Worm (Caenorhabditis elegans) whole organism, L1 larva: ENCODE data around the gene ZK105.12.
A peak's percentile ranks its signal among the peaks of the same experiment; 100 is the strongest.

Experiments
- C16A3.4 ChIP-seq: fragments of 150-350 bp; optimal IDR thresholded peaks from 2 replicates; lab custom pipeline; 2014; ENCODE audit warnings: missing biosample characterization, missing genetic modification characterization
- Y116A8C.19 ChIP-seq: sonication (generic microtip); optimal IDR thresholded peaks from 2 replicates; lab custom pipeline; 2016; ENCODE audit warnings: missing compliant biosample characterization, missing genetic modification characterization, borderline replicate concordance
- aha-1 ChIP-seq: fragments of 150-350 bp; optimal IDR thresholded peaks from 2 replicates; lab custom pipeline; 2014; ENCODE audit warnings: missing biosample characterization, missing genetic modification characterization
- alr-1 ChIP-seq: fragments of 200-800 bp; sonication (Bioruptor generic); optimal IDR thresholded peaks from 2 replicates; lab custom pipeline; 2018; ENCODE audit warnings: borderline replicate concordance, mild to moderate bottlenecking, missing genetic modification characterization, missing compliant biosample characterization
- blmp-1 ChIP-seq: fragments of 150-350 bp; optimal IDR thresholded peaks from 2 replicates; lab custom pipeline; 2014; ENCODE audit warnings: missing biosample characterization, missing genetic modification characterization
- ceh-63 ChIP-seq: fragments of 200-800 bp; sonication (Bioruptor generic); optimal IDR thresholded peaks from 2 replicates; lab custom pipeline; 2018; ENCODE audit warnings: mild to moderate bottlenecking, missing genetic modification characterization, missing compliant biosample characterization
- ceh-8 ChIP-seq: fragments of 200-800 bp; sonication (Bioruptor generic); optimal IDR thresholded peaks from 2 replicates; lab custom pipeline; 2018; ENCODE audit warnings: mild to moderate bottlenecking, missing genetic modification characterization, moderate library complexity, missing compliant biosample characterization
- ces-1 ChIP-seq: fragments of 150-350 bp; optimal IDR thresholded peaks from 2 replicates; lab custom pipeline; 2014; ENCODE audit warnings: missing biosample characterization, missing genetic modification reagents, missing genetic modification characterization
- dpl-1 ChIP-seq, 3 experiments: fragments of 150-350 bp in 2 of 3; sonication (generic microtip) in 1 of 3; optimal IDR thresholded peaks; 2 replicates each; lab custom pipeline; 2014 to 2017; ENCODE audit warnings: missing biosample characterization in 3 of 3, missing genetic modification characterization in 3 of 3, missing genetic modification reagents in 3 of 3
- dsc-1 ChIP-seq: sonication (generic microtip); optimal IDR thresholded peaks from 2 replicates; lab custom pipeline; 2016; ENCODE audit warnings: mild to moderate bottlenecking, missing genetic modification characterization, missing compliant biosample characterization
- efl-1 ChIP-seq, 4 experiments: fragments of 150-350 bp; optimal IDR thresholded peaks in 3 of 4; peaks in 1 of 4; 1 replicate in 1 of 4; 2 replicates in 3 of 4; lab custom pipeline; 2014; ENCODE audit warnings: missing biosample characterization in 2 of 4, missing genetic modification characterization in 2 of 4, missing genetic modification reagents in 2 of 4
- efl-3 ChIP-seq: fragments of 200-800 bp; sonication (Bioruptor generic); optimal IDR thresholded peaks from 2 replicates; lab custom pipeline; 2018; ENCODE audit warnings: mild to moderate bottlenecking, missing genetic modification characterization, missing compliant biosample characterization
- egl-13 ChIP-seq: sonication (generic microtip); optimal IDR thresholded peaks from 2 replicates; lab custom pipeline; 2016; ENCODE audit warnings: missing genotype, missing genetic modification reagents, missing genetic modification characterization, missing compliant biosample characterization
- elt-3 ChIP-seq, 6 experiments: fragments of 150-350 bp in 1 of 6; sonication (generic microtip); optimal IDR thresholded peaks; 2 replicates each; lab custom pipeline; 2017 to 2018; ENCODE audit warnings: missing biosample characterization in 6 of 6, missing genetic modification characterization in 6 of 6, inconsistent platforms in 1 of 6
- ets-5 ChIP-seq: fragments of 200-800 bp; sonication (Bioruptor generic); IDR thresholded peaks from 2 replicates; pipeline ENCODE4 v1.3.6; 2022; ENCODE audit warnings: missing genetic modification characterization, missing compliant biosample characterization
- fkh-10 ChIP-seq: sonication (generic microtip); optimal IDR thresholded peaks from 2 replicates; lab custom pipeline; 2017; ENCODE audit warnings: missing biosample characterization, missing genetic modification reagents, missing genetic modification characterization
- fkh-8 ChIP-seq: sonication (generic microtip); optimal IDR thresholded peaks from 2 replicates; lab custom pipeline; 2016; ENCODE audit warnings: mild to moderate bottlenecking, missing genetic modification characterization, missing compliant biosample characterization
- grh-1 ChIP-seq: fragments of 200-800 bp; sonication (Bioruptor generic); IDR thresholded peaks from 2 replicates; pipeline ENCODE4 v1.3.6; 2022; ENCODE audit warnings: missing genetic modification reagents, missing genetic modification characterization, missing compliant biosample characterization
- hpl-2 ChIP-seq: fragments of 150-350 bp; optimal IDR thresholded peaks from 2 replicates; lab custom pipeline; 2014; ENCODE audit warnings: missing biosample characterization, missing genetic modification reagents, missing genetic modification characterization
- isw-1 ChIP-seq: fragments of 200-800 bp; sonication (Bioruptor generic); IDR thresholded peaks from 2 replicates; pipeline ENCODE4 v1.3.6; 2022; ENCODE audit warnings: missing genetic modification characterization, missing compliant biosample characterization
- jun-1 ChIP-seq: fragments of 150-350 bp; optimal IDR thresholded peaks from 2 replicates; lab custom pipeline; 2014; ENCODE audit warnings: missing biosample characterization, missing genetic modification reagents, missing genetic modification characterization
- lin-13 ChIP-seq: fragments of 150-350 bp; optimal IDR thresholded peaks from 2 replicates; lab custom pipeline; 2014; ENCODE audit warnings: missing biosample characterization, missing genetic modification reagents, missing genetic modification characterization
- lir-3 ChIP-seq: sonication (generic microtip); optimal IDR thresholded peaks from 2 replicates; lab custom pipeline; 2016; ENCODE audit warnings: mild to moderate bottlenecking, missing genetic modification characterization, moderate library complexity, missing compliant biosample characterization; ENCODE audit not compliant: poor library complexity
- mab-9 ChIP-seq: fragments of 200-800 bp; sonication (Bioruptor generic); IDR thresholded peaks from 2 replicates; pipeline ENCODE4 v1.3.6; 2022; ENCODE audit warnings: missing genetic modification reagents, missing genetic modification characterization, missing compliant biosample characterization
- mef-2 ChIP-seq: fragments of 150-350 bp; optimal IDR thresholded peaks from 2 replicates; lab custom pipeline; 2014; ENCODE audit warnings: missing biosample characterization, missing genetic modification characterization
- mep-1 ChIP-seq: fragments of 150-350 bp; optimal IDR thresholded peaks from 2 replicates; lab custom pipeline; 2014; ENCODE audit warnings: missing biosample characterization, missing genetic modification characterization
- nhr-11 ChIP-seq: fragments of 150-350 bp; optimal IDR thresholded peaks from 2 replicates; lab custom pipeline; 2014; ENCODE audit warnings: missing biosample characterization, missing genetic modification characterization
- nhr-12 ChIP-seq: sonication (generic microtip); optimal IDR thresholded peaks from 2 replicates; lab custom pipeline; 2017; ENCODE audit warnings: missing biosample characterization, missing genetic modification characterization
- nhr-19 ChIP-seq: fragments of 200-800 bp; sonication (Bioruptor generic); conservative IDR thresholded peaks from 2 replicates; pipeline ENCODE4 v1.3.6; 2022; ENCODE audit warnings: missing genetic modification characterization, missing compliant biosample characterization
- nhr-237 ChIP-seq: fragments of 150-350 bp; optimal IDR thresholded peaks from 2 replicates; lab custom pipeline; 2014; ENCODE audit warnings: missing biosample characterization, missing genetic modification characterization
- nhr-28 ChIP-seq: fragments of 150-350 bp; optimal IDR thresholded peaks from 2 replicates; lab custom pipeline; 2014; ENCODE audit warnings: missing biosample characterization, missing genetic modification characterization
- nhr-77 ChIP-seq: fragments of 150-350 bp; optimal IDR thresholded peaks from 2 replicates; lab custom pipeline; 2014; ENCODE audit warnings: missing biosample characterization, missing genetic modification characterization
- nhr-84 ChIP-seq: sonication (generic microtip); optimal IDR thresholded peaks from 2 replicates; lab custom pipeline; 2017; ENCODE audit warnings: missing biosample characterization, missing genetic modification characterization
- nhr-90 ChIP-seq: sonication (generic microtip); optimal IDR thresholded peaks from 2 replicates; lab custom pipeline; 2016; ENCODE audit warnings: mild to moderate bottlenecking, missing genetic modification characterization, missing compliant biosample characterization; ENCODE audit not compliant: poor library complexity
- pag-3 ChIP-seq: sonication (generic microtip); optimal IDR thresholded peaks from 2 replicates; lab custom pipeline; 2017; ENCODE audit warnings: missing genetic modification characterization, mild to moderate bottlenecking, missing compliant biosample characterization, antibody characterized with exemption, borderline replicate concordance; ENCODE audit not compliant: insufficient read depth
- pax-3 ChIP-seq: fragments of 200-800 bp; sonication (Bioruptor generic); optimal IDR thresholded peaks from 2 replicates; lab custom pipeline; 2018; ENCODE audit warnings: mild to moderate bottlenecking, missing genetic modification characterization, moderate library complexity, missing compliant biosample characterization
- pqm-1 ChIP-seq: sonication (generic microtip); optimal IDR thresholded peaks from 3 replicates; lab custom pipeline; 2017; ENCODE audit warnings: missing biosample characterization, missing genetic modification characterization
- rnt-1 ChIP-seq: sonication (generic microtip); optimal IDR thresholded peaks from 2 replicates; lab custom pipeline; 2016; ENCODE audit warnings: mild to moderate bottlenecking, missing genetic modification characterization, moderate library complexity, missing compliant biosample characterization
- skn-1 ChIP-seq: fragments of 150-350 bp; optimal IDR thresholded peaks from 2 replicates; lab custom pipeline; 2014; ENCODE audit warnings: missing biosample characterization, missing genetic modification characterization
- sox-4 ChIP-seq: sonication (generic microtip); optimal IDR thresholded peaks from 2 replicates; lab custom pipeline; 2016; ENCODE audit warnings: missing genetic modification characterization, missing compliant biosample characterization
- sptf-1 ChIP-seq: fragments of 150-350 bp; optimal IDR thresholded peaks from 2 replicates; lab custom pipeline; 2014; ENCODE audit warnings: missing biosample characterization, missing genetic modification characterization
- sup-37 ChIP-seq: fragments of 200-800 bp; sonication (Bioruptor generic); optimal IDR thresholded peaks from 2 replicates; lab custom pipeline; 2018; ENCODE audit warnings: mild to moderate bottlenecking, missing genetic modification characterization, missing compliant biosample characterization
- tbx-2 ChIP-seq: sonication (generic microtip); optimal IDR thresholded peaks from 2 replicates; lab custom pipeline; 2016; ENCODE audit warnings: missing genetic modification characterization, missing compliant biosample characterization
- tlp-1 ChIP-seq: fragments of 150-350 bp; optimal IDR thresholded peaks from 2 replicates; lab custom pipeline; 2014; ENCODE audit warnings: missing biosample characterization, missing genetic modification characterization
- unc-30 ChIP-seq: sonication (generic microtip); optimal IDR thresholded peaks from 2 replicates; lab custom pipeline; 2017; ENCODE audit warnings: missing biosample characterization, missing genetic modification characterization
- unc-62 ChIP-seq: fragments of 150-350 bp; optimal IDR thresholded peaks from 2 replicates; lab custom pipeline; 2014; ENCODE audit warnings: missing biosample characterization, missing genetic modification reagents, missing genetic modification characterization
- unc-86 ChIP-seq: sonication (generic microtip); optimal IDR thresholded peaks from 2 replicates; lab custom pipeline; 2016; ENCODE audit warnings: missing genetic modification characterization, missing compliant biosample characterization
- unc-98 ChIP-seq: fragments of 200-800 bp; sonication (Bioruptor generic); IDR thresholded peaks from 2 replicates; pipeline ENCODE4 v1.3.6; 2022; ENCODE audit warnings: missing genetic modification characterization, missing compliant biosample characterization
- vab-15 ChIP-seq: sonication (generic microtip); optimal IDR thresholded peaks from 2 replicates; lab custom pipeline; 2017; ENCODE audit warnings: missing genotype, mild to moderate bottlenecking, missing genetic modification characterization, missing compliant biosample characterization
- zag-1 ChIP-seq: fragments of 150-350 bp; optimal IDR thresholded peaks from 2 replicates; lab custom pipeline; 2014; ENCODE audit warnings: missing biosample characterization, missing genetic modification characterization
- ztf-11 ChIP-seq, 2 experiments: sonication (generic microtip); optimal IDR thresholded peaks; 2 replicates each; lab custom pipeline; 2016 to 2017; ENCODE audit warnings: missing genetic modification characterization in 2 of 2, missing biosample characterization in 1 of 2, missing compliant biosample characterization in 1 of 2

The ZK105.12 gene

DNA sequence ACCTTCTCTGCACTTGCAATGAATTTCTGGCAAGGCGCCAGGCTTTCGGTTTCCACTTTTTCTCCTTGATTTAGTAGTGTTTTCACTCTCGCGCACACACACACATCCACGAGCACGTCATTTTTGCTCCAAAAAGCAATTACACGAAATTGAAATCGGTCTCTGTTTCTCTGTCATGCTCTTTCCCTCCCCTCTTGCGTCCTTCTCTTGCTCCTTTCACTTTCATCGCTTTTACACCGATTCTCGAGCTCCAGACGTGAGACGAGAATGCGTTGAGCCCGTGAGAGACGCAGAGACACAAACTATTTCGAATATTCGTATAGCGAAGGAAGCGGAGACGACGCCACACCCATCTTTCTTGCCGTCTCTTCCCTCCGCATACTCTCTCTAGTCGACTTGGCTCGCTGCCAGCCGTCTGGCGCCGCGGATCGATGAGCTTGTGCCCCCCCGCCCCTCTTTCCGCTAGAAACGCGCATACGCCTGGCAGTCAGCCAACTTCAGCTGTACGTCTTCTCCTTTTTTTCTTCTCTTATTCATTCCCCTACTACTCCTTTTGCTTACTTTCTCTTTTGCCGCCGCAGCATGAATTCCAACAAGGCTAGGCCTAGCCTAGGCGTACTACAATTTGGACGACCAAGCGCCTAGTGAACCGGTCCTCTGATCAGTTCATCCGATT is 12.2 kb upstream of the ZK105.12 start:
- TF ChIP-seq unc-86 (tag; lab: Kevin White, UChicago) (peak; percentile 90), nhr-237 (tag; lab: Kevin White, UChicago) (no peak), nhr-12 (tag; lab: Kevin White, UChicago) (no peak), dpl-1 (GFP tag; optimal IDR thresholded peaks at IDR 0.05; lab: Kevin White, UChicago) (peak; percentile 21 to 50 (median 47)), nhr-84 (no peak), elt-3 (tag; optimal IDR thresholded peaks at IDR 0.05; lab: Kevin White, UChicago) (peak in 1 of 6 experiments; percentile 41), alr-1 (no peak), vab-15 (tag; lab: Kevin White, UChicago) (no peak), unc-30 (tag; lab: Kevin White, UChicago) (no peak), grh-1 (GFP tag; lab: Robert Waterston, UW) (peak; percentile 18; the same call in 1 of the 2 replicates), pqm-1 (no peak), C16A3.4 (tag; lab: Kevin White, UChicago) (peak; percentile 26), sup-37 (GFP tag; lab: Kevin White, UChicago) (no peak), mep-1 (tag; lab: Kevin White, UChicago) (peak; percentile 70), dsc-1 (peak; percentile 86), nhr-77 (tag; lab: Kevin White, UChicago) (peak; percentile 85), nhr-90 (tag; lab: Kevin White, UChicago) (no peak), lin-13 (GFP tag; lab: Kevin White, UChicago) (peak; percentile 43), ceh-63 (GFP tag; lab: Kevin White, UChicago) (no peak), Y116A8C.19 (tag; lab: Kevin White, UChicago) (no peak), isw-1 (peak; percentile 72), pag-3 (tag; lab: Kevin White, UChicago) (no peak), efl-1 (optimal IDR thresholded peaks at IDR 0.05; lab: Kevin White, UChicago) (peak; percentile 72 to 75), efl-1 (GFP tag; optimal IDR thresholded peaks at IDR 0.05 in 1 of 2; lab: Kevin White, UChicago) (peak; percentile 32 to 95), hpl-2 (GFP tag; lab: Kevin White, UChicago) (no peak), ets-5 (GFP tag; lab: Robert Waterston, UW) (no peak), ztf-11 (tag; optimal IDR thresholded peaks at IDR 0.05; lab: Kevin White, UChicago) (peak in 1 of 2 experiments; percentile 64), skn-1 (peak; percentile 40), jun-1 (tag; lab: Kevin White, UChicago) (peak; percentile 82), lir-3 (tag; lab: Kevin White, UChicago) (no peak), ces-1 (GFP tag; lab: Kevin White, UChicago) (no peak), egl-13 (tag; lab: Kevin White, UChicago) (peak; percentile 96), tbx-2 (tag; lab: Kevin White, UChicago) (peak; percentile 93), rnt-1 (tag; lab: Kevin White, UChicago) (peak; percentile 81), sox-4 (tag; lab: Kevin White, UChicago) (peak; percentile 75), nhr-11 (tag; lab: Kevin White, UChicago) (peak; percentile 71), sptf-1 (tag; lab: Kevin White, UChicago) (no peak), blmp-1 (tag; lab: Kevin White, UChicago) (peak; percentile 98), unc-62 (GFP tag; lab: Kevin White, UChicago) (no peak), pax-3 (tag; lab: Kevin White, UChicago) (peak; percentile 80), mef-2 (tag; lab: Kevin White, UChicago) (peak; percentile 46), ceh-8 (GFP tag; lab: Kevin White, UChicago) (peak; percentile 74), fkh-10 (peak; percentile 88), tlp-1 (no peak), unc-98 (GFP tag; lab: Robert Waterston, UW) (peak; percentile 49; the same call in 1 of the 2 replicates), nhr-19 (GFP tag; lab: Robert Waterston, UW) (peak; percentile 71), mab-9 (no peak), zag-1 (tag; lab: Kevin White, UChicago) (peak; percentile 56), aha-1 (tag; lab: Kevin White, UChicago) (no peak), fkh-8 (tag; lab: Kevin White, UChicago) (peak; percentile 99), efl-3 (no peak), nhr-28 (tag; lab: Kevin White, UChicago) (no peak)
